Worm (Caenorhabditis elegans) whole organism, late embryonic: ENCODE data around the gene sru-3.
A peak's percentile ranks its signal among the peaks of the same experiment; 100 is the strongest.

Experiments used
- C08G9.2 ChIP-seq: sonication (generic microtip); optimal IDR thresholded peaks from 2 replicates; lab custom pipeline; 2016; ENCODE audit warnings: mild to moderate bottlenecking, missing genetic modification characterization, moderate library complexity, missing compliant biosample characterization
- K02D7.2 ChIP-seq: sonication (generic microtip); optimal IDR thresholded peaks from 2 replicates; lab custom pipeline; 2017; ENCODE audit warnings: mild to moderate bottlenecking, missing genetic modification characterization, missing compliant biosample characterization
- K09A11.1 ChIP-seq: sonication (generic microtip); optimal IDR thresholded peaks from 2 replicates; lab custom pipeline; 2017; ENCODE audit warnings: antibody characterized with exemption, mild to moderate bottlenecking, missing genetic modification characterization, missing compliant biosample characterization; ENCODE audit not compliant: insufficient read depth
- T23F11.4 ChIP-seq: fragments of 200-800 bp; sonication (Bioruptor generic); optimal IDR thresholded peaks from 2 replicates; lab custom pipeline; 2018; ENCODE audit warnings: mild to moderate bottlenecking, missing genetic modification characterization, missing compliant biosample characterization
- Y22D7AL.16 ChIP-seq: sonication (generic microtip); optimal IDR thresholded peaks from 2 replicates; lab custom pipeline; 2016; ENCODE audit warnings: missing genetic modification characterization, missing compliant biosample characterization
- ahr-1 ChIP-seq: sonication (generic microtip); optimal IDR thresholded peaks from 2 replicates; lab custom pipeline; 2016; ENCODE audit warnings: missing genetic modification characterization, missing compliant biosample characterization
- ama-1 ChIP-seq: fragments of 150-350 bp; optimal IDR thresholded peaks from 2 replicates; lab custom pipeline; 2014
- ceh-14 ChIP-seq: sonication (generic microtip); optimal IDR thresholded peaks from 2 replicates; lab custom pipeline; 2016; ENCODE audit warnings: missing genotype, missing genetic modification characterization, missing compliant biosample characterization
- ceh-18 ChIP-seq: sonication (generic microtip); optimal IDR thresholded peaks from 2 replicates; lab custom pipeline; 2016; ENCODE audit warnings: missing genetic modification characterization, missing compliant biosample characterization
- ceh-2 ChIP-seq: sonication (generic microtip); optimal IDR thresholded peaks from 2 replicates; lab custom pipeline; 2016; ENCODE audit warnings: missing genotype, missing genetic modification characterization, missing compliant biosample characterization
- ceh-24 ChIP-seq: sonication (generic microtip); optimal IDR thresholded peaks from 2 replicates; lab custom pipeline; 2016; ENCODE audit warnings: mild to moderate bottlenecking, missing genetic modification characterization, missing compliant biosample characterization
- ceh-30 ChIP-seq: fragments of 150-350 bp; optimal IDR thresholded peaks from 2 replicates; lab custom pipeline; 2014; ENCODE audit warnings: missing biosample characterization, missing genetic modification characterization
- ceh-31 ChIP-seq: sonication (generic microtip); optimal IDR thresholded peaks from 2 replicates; lab custom pipeline; 2016; ENCODE audit warnings: missing genetic modification characterization, missing compliant biosample characterization
- ceh-45 ChIP-seq: fragments of 200-800 bp; sonication (Bioruptor generic); IDR thresholded peaks from 2 replicates; pipeline ENCODE4 v1.3.6; 2022; ENCODE audit warnings: missing genetic modification reagents, missing genetic modification characterization, missing compliant biosample characterization
- ceh-48 ChIP-seq: sonication (generic microtip); optimal IDR thresholded peaks from 2 replicates; lab custom pipeline; 2016; ENCODE audit warnings: missing genetic modification characterization, inconsistent platforms, missing compliant biosample characterization
- ceh-9 ChIP-seq: sonication (generic microtip); optimal IDR thresholded peaks from 2 replicates; lab custom pipeline; 2016; ENCODE audit warnings: mild to moderate bottlenecking, missing genetic modification characterization, inconsistent platforms, missing compliant biosample characterization
- che-1 ChIP-seq: sonication (generic microtip); optimal IDR thresholded peaks from 2 replicates; lab custom pipeline; 2016; ENCODE audit warnings: mild to moderate bottlenecking, missing genetic modification characterization, missing compliant biosample characterization
- elt-2 ChIP-seq: sonication (generic microtip); optimal IDR thresholded peaks from 2 replicates; lab custom pipeline; 2016; ENCODE audit warnings: missing genetic modification reagents, missing genetic modification characterization, missing compliant biosample characterization
- elt-4 ChIP-seq: sonication (generic microtip); optimal IDR thresholded peaks from 2 replicates; lab custom pipeline; 2016; ENCODE audit warnings: missing genetic modification characterization, missing compliant biosample characterization
- fkh-10 ChIP-seq: fragments of 150-350 bp; optimal IDR thresholded peaks from 2 replicates; lab custom pipeline; 2014; ENCODE audit warnings: missing biosample characterization, missing genetic modification reagents, missing genetic modification characterization
- fkh-6 ChIP-seq: sonication (generic microtip); optimal IDR thresholded peaks from 2 replicates; lab custom pipeline; 2016; ENCODE audit warnings: missing genetic modification characterization, missing compliant biosample characterization
- gmeb-2 ChIP-seq: sonication (generic microtip); optimal IDR thresholded peaks from 2 replicates; lab custom pipeline; 2016; ENCODE audit warnings: missing genetic modification characterization, inconsistent platforms, missing compliant biosample characterization
- hlh-30 ChIP-seq: sonication (generic microtip); optimal IDR thresholded peaks from 2 replicates; lab custom pipeline; 2017; ENCODE audit warnings: antibody characterized with exemption, missing genetic modification characterization, missing compliant biosample characterization; ENCODE audit not compliant: insufficient read depth
- hlh-6 ChIP-seq: sonication (generic microtip); optimal IDR thresholded peaks from 2 replicates; lab custom pipeline; 2016; ENCODE audit warnings: missing genotype, missing genetic modification characterization, missing compliant biosample characterization
- hlh-8 ChIP-seq: sonication (generic microtip); optimal IDR thresholded peaks from 2 replicates; lab custom pipeline; 2016; ENCODE audit warnings: missing genotype, missing genetic modification characterization, missing compliant biosample characterization
- lim-6 ChIP-seq: sonication (generic microtip); optimal IDR thresholded peaks from 2 replicates; lab custom pipeline; 2016; ENCODE audit warnings: missing genetic modification characterization, missing compliant biosample characterization
- madf-2 ChIP-seq: sonication (generic microtip); optimal IDR thresholded peaks from 2 replicates; lab custom pipeline; 2017; ENCODE audit warnings: missing genetic modification characterization, missing compliant biosample characterization
- nfya-1 ChIP-seq: sonication (generic microtip); optimal IDR thresholded peaks from 2 replicates; lab custom pipeline; 2017; ENCODE audit warnings: missing genetic modification characterization, mild to moderate bottlenecking, missing compliant biosample characterization, antibody characterized with exemption, moderate library complexity
- nhr-11 ChIP-seq: fragments of 150-350 bp; optimal IDR thresholded peaks from 2 replicates; lab custom pipeline; 2014; ENCODE audit warnings: missing biosample characterization, missing genetic modification characterization
- npax-4 ChIP-seq: sonication (generic microtip); optimal IDR thresholded peaks from 2 replicates; lab custom pipeline; 2016; ENCODE audit warnings: missing genetic modification characterization, missing compliant biosample characterization
- odd-2 ChIP-seq: sonication (generic microtip); optimal IDR thresholded peaks from 2 replicates; lab custom pipeline; 2017; ENCODE audit warnings: antibody characterized with exemption, mild to moderate bottlenecking, missing genetic modification characterization, missing compliant biosample characterization
- pag-3 ChIP-seq: sonication (generic microtip); optimal IDR thresholded peaks from 2 replicates; lab custom pipeline; 2016; ENCODE audit warnings: missing compliant biosample characterization, missing genetic modification characterization, borderline replicate concordance
- pax-1 ChIP-seq: fragments of 150-350 bp; optimal IDR thresholded peaks from 2 replicates; lab custom pipeline; 2014; ENCODE audit warnings: missing biosample characterization, missing genetic modification characterization
- pqm-1 ChIP-seq: sonication (generic microtip); optimal IDR thresholded peaks from 2 replicates; lab custom pipeline; 2016; ENCODE audit warnings: missing genetic modification characterization, missing compliant biosample characterization
- ref-2 ChIP-seq: sonication (generic microtip); optimal IDR thresholded peaks from 2 replicates; lab custom pipeline; 2016; ENCODE audit warnings: missing genetic modification characterization, missing compliant biosample characterization
- rnt-1 ChIP-seq: sonication (generic microtip); optimal IDR thresholded peaks from 2 replicates; lab custom pipeline; 2016; ENCODE audit warnings: missing genetic modification characterization, missing compliant biosample characterization
- sox-2 ChIP-seq: fragments of 200-800 bp; sonication (Bioruptor generic); IDR thresholded peaks from 2 replicates; pipeline ENCODE4 v1.3.6; 2022; ENCODE audit warnings: missing genetic modification reagents, missing genetic modification characterization, missing compliant biosample characterization
- sox-4 ChIP-seq: sonication (generic microtip); optimal IDR thresholded peaks from 2 replicates; lab custom pipeline; 2017; ENCODE audit warnings: mild to moderate bottlenecking, missing genetic modification characterization, inconsistent platforms, missing compliant biosample characterization
- tbx-2 ChIP-seq: sonication (generic microtip); optimal IDR thresholded peaks from 2 replicates; lab custom pipeline; 2016; ENCODE audit warnings: missing genetic modification characterization, missing compliant biosample characterization
- tbx-7 ChIP-seq: sonication (generic microtip); optimal IDR thresholded peaks from 2 replicates; lab custom pipeline; 2016; ENCODE audit warnings: missing genotype, missing genetic modification characterization, missing compliant biosample characterization
- unc-3 ChIP-seq, 2 experiments: fragments of 200-800 bp in 1 of 2; sonication (Bioruptor generic) in 1 of 2; sonication (generic microtip) in 1 of 2; conservative IDR thresholded peaks in 1 of 2; optimal IDR thresholded peaks in 1 of 2; 2 replicates each; pipeline versions ENCODE4 v1.3.6 to Lab custom; 2016 to 2022; ENCODE audit warnings: missing compliant biosample characterization in 2 of 2, missing genetic modification characterization in 2 of 2, missing genetic modification reagents in 1 of 2
- unc-42 ChIP-seq: sonication (generic microtip); optimal IDR thresholded peaks from 2 replicates; lab custom pipeline; 2016; ENCODE audit warnings: missing genotype, missing genetic modification characterization, missing compliant biosample characterization
- unc-86 ChIP-seq: sonication (generic microtip); optimal IDR thresholded peaks from 2 replicates; lab custom pipeline; 2016; ENCODE audit warnings: missing genetic modification characterization, missing compliant biosample characterization

Gene sru-3

ce11 chrIV:9477135-9477928 is 19.1 kb upstream of the sru-3 start, which contains the start of gene wrt-3 (continued):
- TF ChIP-seq K09A11.1 (tag; lab: Kevin White, UChicago), result peak; percentile 77
- TF ChIP-seq sox-2 (GFP tag; lab: Robert Waterston, UW), result peak; percentile 92
- TF ChIP-seq ahr-1 (tag; lab: Kevin White, UChicago), result peak; percentile 92
- TF ChIP-seq elt-4, result peak; percentile 80
- peak; percentile 82 for TF ChIP-seq ceh-18 (tag; lab: Kevin White, UChicago)
- peak; percentile 94 for TF ChIP-seq K02D7.2 (tag; lab: Kevin White, UChicago)
- peak; percentile 90 for TF ChIP-seq unc-3 (GFP tag; conservative IDR thresholded peaks at IDR 0.05; lab: Robert Waterston, UW)
- peak; percentile 88 for TF ChIP-seq unc-3 (tag; optimal IDR thresholded peaks at IDR 0.05; lab: Kevin White, UChicago)
- peak; percentile 84 for TF ChIP-seq hlh-8 (tag; lab: Kevin White, UChicago)
- TF ChIP-seq ceh-14 (tag; lab: Kevin White, UChicago), result peak; percentile 84
- peak; percentile 14 for TF ChIP-seq hlh-30 (tag; lab: Kevin White, UChicago)
- TF ChIP-seq che-1 (tag; lab: Kevin White, UChicago), result peak; percentile 95
- TF ChIP-seq lim-6 (tag; lab: Kevin White, UChicago), result peak; percentile 83
- peak; percentile 68 for TF ChIP-seq odd-2 (tag; lab: Kevin White, UChicago)
- peak; percentile 71 for TF ChIP-seq ceh-31 (tag; lab: Kevin White, UChicago)
- no peak for TF ChIP-seq pqm-1 (tag; lab: Kevin White, UChicago)
- TF ChIP-seq ceh-30 (tag; lab: Kevin White, UChicago), result peak; percentile 19
- peak; percentile 43 for TF ChIP-seq unc-42 (tag; lab: Kevin White, UChicago)
- no peak for TF ChIP-seq ama-1 (lab: Kevin White, UChicago)
- peak; percentile 90 for TF ChIP-seq ceh-24 (tag; lab: Kevin White, UChicago)
- peak; percentile 94 for TF ChIP-seq Y22D7AL.16 (tag; lab: Kevin White, UChicago)
- peak; percentile 92 for TF ChIP-seq unc-86 (tag; lab: Kevin White, UChicago)
- peak; percentile 97 for TF ChIP-seq hlh-6 (tag; lab: Kevin White, UChicago)
- TF ChIP-seq C08G9.2 (tag; lab: Kevin White, UChicago), result peak; percentile 87
- TF ChIP-seq T23F11.4 (GFP tag; lab: Kevin White, UChicago), result peak; percentile 91
- TF ChIP-seq pax-1 (tag; lab: Kevin White, UChicago), result no peak
- TF ChIP-seq nhr-11 (tag; lab: Kevin White, UChicago), result no peak
- peak; percentile 94 for TF ChIP-seq sox-4
- peak; percentile 57 for TF ChIP-seq tbx-7
- TF ChIP-seq fkh-6 (tag; lab: Kevin White, UChicago), result peak; percentile 94
- TF ChIP-seq rnt-1 (tag; lab: Kevin White, UChicago), result peak; percentile 79
- TF ChIP-seq nfya-1, result peak; percentile 50
- TF ChIP-seq madf-2 (tag; lab: Kevin White, UChicago), result peak; percentile 88
- peak; percentile 91 for TF ChIP-seq npax-4 (tag; lab: Kevin White, UChicago)
- peak; percentile 93 for TF ChIP-seq gmeb-2 (tag; lab: Kevin White, UChicago)
- peak; percentile 94 for TF ChIP-seq ceh-48 (tag; lab: Kevin White, UChicago)
- TF ChIP-seq pag-3 (tag; lab: Kevin White, UChicago), result peak; percentile 53
- peak; percentile 94 for TF ChIP-seq ref-2
- peak; percentile 94 for TF ChIP-seq tbx-2 (tag; lab: Kevin White, UChicago)
- peak; percentile 90 for TF ChIP-seq ceh-45 (GFP tag; lab: Robert Waterston, UW)
- TF ChIP-seq ceh-2 (tag; lab: Kevin White, UChicago), result peak; percentile 89
- peak; percentile 0 for TF ChIP-seq fkh-10
- TF ChIP-seq ceh-9 (tag; lab: Kevin White, UChicago), result peak; percentile 74
- TF ChIP-seq elt-2 (tag; lab: Kevin White, UChicago), result peak; percentile 97
- TF ChIP-seq, all 69 proteins: peak for 62
